Worm (Caenorhabditis elegans): Measurements from ENCODE around the gene sos-1.
A peak's percentile ranks its signal among the peaks of the same experiment; 100 is the strongest.

Gene sos-1

DNA sequence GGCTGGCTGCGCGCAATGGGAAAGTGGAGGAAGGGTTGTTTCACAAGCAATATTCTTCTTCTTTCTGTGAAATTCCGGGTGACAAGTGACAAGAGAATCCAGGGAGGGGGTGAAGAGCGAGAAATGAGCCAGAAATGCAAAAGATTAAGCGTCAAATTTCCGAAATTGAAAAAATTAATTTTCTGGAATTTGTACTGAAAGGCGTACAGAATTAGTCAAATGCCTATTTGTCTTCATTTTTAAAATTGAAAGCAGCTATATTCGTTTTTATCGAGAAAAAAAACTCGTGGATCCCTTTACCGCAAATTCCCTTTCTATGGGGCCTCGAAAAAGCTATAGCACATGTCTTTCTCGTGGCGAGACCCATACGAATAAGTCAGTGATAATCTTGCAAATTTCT lies 13.4 kb downstream of the sos-1 start:
- TF ChIP-seq unc-62 (GFP tag; optimal IDR thresholded peaks at IDR 0.05 in 1 of 2) (peak in 1 of 2 experiments; percentile 90), unc-62 (tag; optimal IDR thresholded peaks at IDR 0.05) (no peak), snpc-4 (tag; optimal IDR thresholded peaks at IDR 0.05) (no peak)

DNA sequence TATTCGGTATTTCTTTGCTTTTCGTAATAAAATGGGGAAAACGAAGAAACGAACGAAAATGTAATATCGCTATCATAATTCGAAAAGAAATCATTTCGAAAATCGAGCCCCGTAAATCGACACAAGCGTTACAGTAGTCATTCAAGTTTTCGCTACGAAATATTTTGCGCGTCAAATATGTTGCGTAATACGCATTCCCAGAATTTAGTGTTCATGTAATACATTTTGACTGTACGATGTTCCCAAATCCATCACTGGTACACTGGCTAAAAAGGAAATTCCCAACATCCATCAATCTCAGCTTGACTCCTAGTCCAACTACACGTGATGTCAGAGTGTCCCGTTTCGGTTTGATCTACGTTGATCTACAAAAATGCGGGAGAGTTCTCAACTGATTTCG lies 21.2 kb downstream of the sos-1 start:
- TF ChIP-seq zip-11 (GFP tag; IDR thresholded peaks at IDR 0.05), result no peak

DNA sequence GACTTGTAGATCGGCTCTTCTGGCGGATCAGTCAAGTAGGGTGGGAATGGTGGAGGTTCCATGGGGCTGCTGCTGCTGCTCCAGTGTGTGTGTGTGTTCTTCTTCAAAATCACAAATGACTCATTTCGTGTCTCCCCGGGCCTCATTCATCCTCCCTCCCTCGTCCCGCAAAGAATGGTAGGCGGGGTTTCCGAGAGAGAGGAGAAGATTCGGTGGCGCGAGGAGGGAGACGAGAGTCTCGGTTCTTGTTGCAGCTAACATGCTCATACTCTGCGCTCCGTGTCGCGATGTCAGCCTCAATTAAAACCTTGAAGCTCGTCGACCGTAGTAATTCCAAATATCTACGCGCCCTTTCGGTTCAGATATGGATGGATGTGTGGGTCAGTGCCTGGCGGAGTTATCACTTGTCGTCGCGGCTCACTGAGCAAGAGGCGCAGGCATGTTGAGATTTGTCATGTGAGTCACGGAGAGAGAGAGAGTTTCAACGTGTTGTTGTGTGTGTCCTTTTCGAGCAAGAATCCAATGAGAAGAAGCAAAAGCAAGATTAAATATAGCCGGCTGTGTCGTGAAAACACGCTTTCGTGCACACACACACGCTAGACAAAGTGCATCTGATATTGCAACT lies 22.2 kb downstream of the sos-1 start:
- peak; percentile 13 for TF ChIP-seq hlh-30 (tag; optimal IDR thresholded peaks at IDR 0.05; ENCODE audit: insufficient read depth)
- TF ChIP-seq rbr-2 (tag; optimal IDR thresholded peaks at IDR 0.05), result peak; percentile 11
- no peak for TF ChIP-seq zfp-2 (tag; optimal IDR thresholded peaks at IDR 0.05)
- peak; percentile 68 for TF ChIP-seq set-16 (GFP tag; IDR thresholded peaks at IDR 0.05)
- 0 out of 2 replicates have a peak, but pooled peaks have one; percentile 36 for TF ChIP-seq lim-7 (GFP tag; IDR thresholded peaks at IDR 0.05)

DNA sequence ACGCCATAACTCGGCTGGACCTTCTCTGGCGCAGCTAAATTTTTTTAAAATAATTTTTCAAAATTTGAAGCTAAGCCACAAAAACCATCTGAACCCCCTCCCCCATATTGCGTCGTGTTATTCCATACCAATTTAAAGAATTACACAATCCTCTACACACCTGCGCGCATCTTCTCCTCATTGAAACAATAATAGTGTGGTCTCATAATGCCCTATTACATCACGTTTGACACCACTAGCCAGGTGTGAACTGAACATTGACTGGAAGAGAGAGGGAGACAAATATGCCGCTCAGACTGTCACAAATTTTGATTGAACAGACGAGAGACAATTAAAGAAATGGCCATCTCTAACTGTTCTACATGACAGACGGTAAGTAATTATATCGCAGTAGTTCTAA lies 23.6 kb downstream of the sos-1 start:
- no peak for TF ChIP-seq nhr-41 (GFP tag; IDR thresholded peaks at IDR 0.05)
- TF ChIP-seq D1046.2 (GFP tag; IDR thresholded peaks at IDR 0.05), result no peak
- TF ChIP-seq tag-97 (GFP tag; IDR thresholded peaks at IDR 0.05), result no peak
- TF ChIP-seq daf-8 (GFP tag; IDR thresholded peaks at IDR 0.05), result no peak
- no peak for TF ChIP-seq zag-1 (tag; optimal IDR thresholded peaks at IDR 0.05)
- TF ChIP-seq jun-1 (tag; optimal IDR thresholded peaks at IDR 0.05), result no peak
- no peak for TF ChIP-seq unc-39 (tag; optimal IDR thresholded peaks at IDR 0.05)
- no peak for TF ChIP-seq T26A8.4 (GFP tag; IDR thresholded peaks at IDR 0.05)
- no peak for TF ChIP-seq pqm-1 (tag; optimal IDR thresholded peaks at IDR 0.05)
- no peak for TF ChIP-seq ZK337.2 (GFP tag; IDR thresholded peaks at IDR 0.05)
- no peak for TF ChIP-seq tra-1 (GFP tag; IDR thresholded peaks at IDR 0.05)
- TF ChIP-seq mep-1 (tag; optimal IDR thresholded peaks at IDR 0.05), result no peak
- no peak for TF ChIP-seq ceh-44 (GFP tag; IDR thresholded peaks at IDR 0.05)
- TF ChIP-seq gei-8 (GFP tag; optimal IDR thresholded peaks at IDR 0.05), result no peak
- no peak for TF ChIP-seq unc-62 (GFP tag; optimal IDR thresholded peaks at IDR 0.05 in 1 of 2)
- TF ChIP-seq unc-62 (tag; optimal IDR thresholded peaks at IDR 0.05), result no peak
- TF ChIP-seq sdz-12 (GFP tag; optimal IDR thresholded peaks at IDR 0.05), result no peak

DNA sequence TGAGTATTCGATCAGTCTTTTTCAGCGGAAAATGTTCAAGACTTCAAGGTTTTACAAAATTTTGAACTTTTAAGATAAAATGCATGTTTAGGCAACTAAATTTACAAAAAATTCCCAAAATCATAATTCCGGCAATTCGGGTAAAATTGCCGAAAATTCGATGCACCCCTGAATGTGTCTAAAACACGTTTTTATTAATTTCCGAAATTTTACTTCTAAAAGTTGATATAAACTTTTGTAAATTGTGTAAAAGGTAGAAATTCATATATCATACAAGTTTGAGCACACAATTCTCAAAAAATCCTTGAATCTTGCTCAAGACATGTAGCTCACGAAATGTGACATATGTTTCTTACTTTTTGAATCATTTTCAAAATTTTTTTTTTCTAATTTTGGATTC lies 24.0 kb downstream of the sos-1 start:
- TF ChIP-seq unc-62 (GFP tag; optimal IDR thresholded peaks at IDR 0.05 in 1 of 2) (peak in 1 of 2 experiments; percentile 22), unc-62 (tag; optimal IDR thresholded peaks at IDR 0.05) (no peak), daf-16 (GFP tag; optimal IDR thresholded peaks at IDR 0.05) (no peak), daf-16 (tag; optimal IDR thresholded peaks at IDR 0.05) (no peak)

DNA sequence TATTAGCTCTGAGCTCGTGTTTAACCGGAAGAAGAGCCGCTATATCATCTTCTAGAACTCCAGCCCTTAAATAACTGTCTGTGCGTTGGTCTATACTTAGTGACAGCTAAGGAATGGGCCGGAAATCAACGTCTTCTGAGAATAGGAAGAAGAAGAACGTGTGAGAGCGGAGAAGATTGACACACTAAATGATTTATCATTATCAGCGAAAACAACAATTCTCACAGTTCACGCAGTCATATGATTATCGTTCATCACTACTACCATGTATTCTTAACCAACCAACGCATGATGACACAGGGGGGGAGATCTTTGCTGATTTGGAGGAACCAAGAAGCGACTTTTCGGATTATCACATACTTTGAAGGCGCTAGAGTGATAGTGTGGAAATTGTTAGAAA lies 24.8 kb downstream of the sos-1 start:
- no peak for TF ChIP-seq dmd-9 (GFP tag; IDR thresholded peaks at IDR 0.05)
- no peak for TF ChIP-seq lir-3 (tag; optimal IDR thresholded peaks at IDR 0.05)
- TF ChIP-seq hlh-30 (tag; optimal IDR thresholded peaks at IDR 0.05; ENCODE audit: insufficient read depth), result peak; percentile 46
- no peak for TF ChIP-seq unc-130 (GFP tag; optimal IDR thresholded peaks at IDR 0.05)
- peak; percentile 15 for TF ChIP-seq mxl-3 (GFP tag; optimal IDR thresholded peaks at IDR 0.05)
- TF ChIP-seq pha-4 (GFP tag; IDR thresholded peaks at IDR 0.05), result no peak
- no peak for TF ChIP-seq pha-4 (tag; optimal IDR thresholded peaks at IDR 0.05)
- no peak for TF ChIP-seq ceh-32 (tag; optimal IDR thresholded peaks at IDR 0.05; ENCODE audit: poor library complexity)
- no peak for TF ChIP-seq egl-27 (tag; optimal IDR thresholded peaks at IDR 0.05)
- TF ChIP-seq mdl-1 (tag; optimal IDR thresholded peaks at IDR 0.05), result peak in 1 of 2 experiments; percentile 60
- no peak for TF ChIP-seq nhr-77 (tag; optimal IDR thresholded peaks at IDR 0.05)
- TF ChIP-seq zip-2 (tag; optimal IDR thresholded peaks at IDR 0.05), result no peak
- peak; percentile 92 for TF ChIP-seq aha-1 (tag)
- no peak for TF ChIP-seq ZK546.5 (tag; optimal IDR thresholded peaks at IDR 0.05)
- no peak for TF ChIP-seq ctbp-1 (GFP tag; IDR thresholded peaks at IDR 0.05)
- no peak for TF ChIP-seq hmg-1.1 (GFP tag; IDR thresholded peaks at IDR 0.05)
- TF ChIP-seq aly-2 (tag; optimal IDR thresholded peaks at IDR 0.05), result no peak
- TF ChIP-seq saeg-2 (GFP tag; IDR thresholded peaks at IDR 0.05), result no peak
- no peak for TF ChIP-seq Y75B8A.6 (GFP tag; IDR thresholded peaks at IDR 0.05)
- no peak for TF ChIP-seq nhr-11 (tag; optimal IDR thresholded peaks at IDR 0.05)

Measured in whole organism, L4 larva.